Fruit fly (Drosophila melanogaster): ENCODE results near the gene CG2217.

CG2217 gene

dm6 chr3R:30422871-30423270 is at the start of gene CG2217, which contains the start of gene CG42740:
TSS of gene CG2217 (minus strand) at chr3R:30422971.
TSS of gene CG42740 (minus strand) at chr3R:30422971.
- TF ChIP-seq pan (optimal IDR thresholded peaks at IDR 0.05) = no peak
- TF ChIP-seq EcR (GFP tag; optimal IDR thresholded peaks at IDR 0.05) = no peak
- TF ChIP-seq psq (optimal IDR thresholded peaks at IDR 0.05) = no peak
- no peak for TF ChIP-seq usp (GFP tag; optimal IDR thresholded peaks at IDR 0.05)
- TF ChIP-seq Dll (optimal IDR thresholded peaks at IDR 0.05) = no peak

dm6 chr3R:30472331-30472730 is 49.6 kb upstream of the CG2217 start:
- TF ChIP-seq pan (optimal IDR thresholded peaks at IDR 0.05) = no peak
- TF ChIP-seq EcR (GFP tag; optimal IDR thresholded peaks at IDR 0.05) = no peak
- no peak for TF ChIP-seq Dll (optimal IDR thresholded peaks at IDR 0.05)
- no peak for TF ChIP-seq usp (GFP tag; optimal IDR thresholded peaks at IDR 0.05)
- no peak for TF ChIP-seq CG8478 (optimal IDR thresholded peaks at IDR 0.05)
- TF ChIP-seq psq (optimal IDR thresholded peaks at IDR 0.05) = no peak

dm6 chr3R:30470690-30471089 is 47.9 kb upstream of the CG2217 start:
- TF ChIP-seq Dll (optimal IDR thresholded peaks at IDR 0.05) (no peak), pan (optimal IDR thresholded peaks at IDR 0.05) (no peak), EcR (GFP tag; optimal IDR thresholded peaks at IDR 0.05) (no peak), usp (GFP tag; optimal IDR thresholded peaks at IDR 0.05) (no peak), psq (optimal IDR thresholded peaks at IDR 0.05) (no peak), CG8478 (optimal IDR thresholded peaks at IDR 0.05) (no peak)

dm6 chr3R:30467062-30467461 is 44.3 kb upstream of the CG2217 start:
- TF ChIP-seq pan (optimal IDR thresholded peaks at IDR 0.05) (no peak), EcR (GFP tag; optimal IDR thresholded peaks at IDR 0.05) (no peak), Dll (optimal IDR thresholded peaks at IDR 0.05) (no peak), CG8478 (optimal IDR thresholded peaks at IDR 0.05) (no peak), psq (optimal IDR thresholded peaks at IDR 0.05) (no peak), usp (GFP tag; optimal IDR thresholded peaks at IDR 0.05) (no peak)

- TF ChIP-seq pan (optimal IDR thresholded peaks at IDR 0.05) (no peak), Dll (optimal IDR thresholded peaks at IDR 0.05) (no peak), usp (GFP tag; optimal IDR thresholded peaks at IDR 0.05) (no peak), CG8478 (optimal IDR thresholded peaks at IDR 0.05) (no peak), EcR (GFP tag; optimal IDR thresholded peaks at IDR 0.05) (no peak), psq (optimal IDR thresholded peaks at IDR 0.05) (no peak)
Measured at dm6 chr3R:30466515-30466914, 43.7 kb upstream of the CG2217 start.

dm6 chr3R:30465775-30466494 is 43.2 kb upstream of the CG2217 start, which contains the start of gene PH4alphaEFB:
TSS of gene PH4alphaEFB (plus strand) at chr3R:30466050.
- TF ChIP-seq psq (optimal IDR thresholded peaks at IDR 0.05) (no peak), CG8478 (optimal IDR thresholded peaks at IDR 0.05) (no peak)

dm6 chr3R:30464244-30464643 is 41.5 kb upstream of the CG2217 start:
- TF ChIP-seq pan (optimal IDR thresholded peaks at IDR 0.05) = no peak
- TF ChIP-seq CG8478 (optimal IDR thresholded peaks at IDR 0.05) = no peak
- TF ChIP-seq Dll (optimal IDR thresholded peaks at IDR 0.05) = no peak
- no peak for TF ChIP-seq psq (optimal IDR thresholded peaks at IDR 0.05)
- no peak for TF ChIP-seq usp (GFP tag; optimal IDR thresholded peaks at IDR 0.05)
- no peak for TF ChIP-seq EcR (GFP tag; optimal IDR thresholded peaks at IDR 0.05)

dm6 chr3R:30461608-30462243 is 39.0 kb upstream of the CG2217 start:
- TF ChIP-seq psq (optimal IDR thresholded peaks at IDR 0.05) (no peak), usp (GFP tag; optimal IDR thresholded peaks at IDR 0.05) (no peak), EcR (GFP tag; optimal IDR thresholded peaks at IDR 0.05) (no peak), CG8478 (optimal IDR thresholded peaks at IDR 0.05) (no peak), Dll (optimal IDR thresholded peaks at IDR 0.05) (no peak), pan (optimal IDR thresholded peaks at IDR 0.05) (no peak)

- TF ChIP-seq usp (GFP tag; optimal IDR thresholded peaks at IDR 0.05) (no peak), EcR (GFP tag; optimal IDR thresholded peaks at IDR 0.05) (no peak), psq (optimal IDR thresholded peaks at IDR 0.05) (no peak), pan (optimal IDR thresholded peaks at IDR 0.05) (no peak), CG8478 (optimal IDR thresholded peaks at IDR 0.05) (no peak), Dll (optimal IDR thresholded peaks at IDR 0.05) (no peak)
Measured at dm6 chr3R:30460187-30460586, 37.4 kb upstream of the CG2217 start.

- TF ChIP-seq CG8478 (optimal IDR thresholded peaks at IDR 0.05) = no peak
- TF ChIP-seq usp (GFP tag; optimal IDR thresholded peaks at IDR 0.05) = no peak
- no peak for TF ChIP-seq EcR (GFP tag; optimal IDR thresholded peaks at IDR 0.05)
- no peak for TF ChIP-seq psq (optimal IDR thresholded peaks at IDR 0.05)
- TF ChIP-seq pan (optimal IDR thresholded peaks at IDR 0.05) = no peak
- TF ChIP-seq Dll (optimal IDR thresholded peaks at IDR 0.05) = no peak
Measured at dm6 chr3R:30459066-30459935, 36.5 kb upstream of the CG2217 start, which contains the start of the genes CG2224 and CDase. TSS of gene CG2224 (minus strand) at chr3R:30459300. TSS of gene CDase (plus strand) at chr3R:30459521.

- TF ChIP-seq EcR (GFP tag; optimal IDR thresholded peaks at IDR 0.05) = no peak
- no peak for TF ChIP-seq CG8478 (optimal IDR thresholded peaks at IDR 0.05)
- TF ChIP-seq usp (GFP tag; optimal IDR thresholded peaks at IDR 0.05) = no peak
- no peak for TF ChIP-seq pan (optimal IDR thresholded peaks at IDR 0.05)
- no peak for TF ChIP-seq Dll (optimal IDR thresholded peaks at IDR 0.05)
- no peak for TF ChIP-seq psq (optimal IDR thresholded peaks at IDR 0.05)
Measured at dm6 chr3R:30455817-30456544, 33.2 kb upstream of the CG2217 start, which contains the start of gene aralar1. TSS of gene aralar1 (minus strand) at chr3R:30455867.
